Fruit fly (Drosophila melanogaster) S2 (cell line): Measurements from ENCODE around the gene ChT.

Experiments
- CG8478 ChIP-seq: fragments of >200 bp; optimal IDR thresholded peaks from 2 replicates; lab custom pipeline; 2018
- CTCF ChIP-seq, 2 experiments: fragments of >200 bp; optimal IDR thresholded peaks; 2 replicates each; lab custom pipeline; 2018

- TF ChIP-seq CG8478 (lab: Kevin White, UChicago) (no peak), CTCF (optimal IDR thresholded peaks at IDR 0.05; lab: Kevin White, UChicago) (no peak)
Measured at dm6 chr3R:18703514-18703913, 23.1 kb downstream of the ChT start.
